Worm (Caenorhabditis elegans) whole organism, L4 larva: ENCODE data around the gene C33B4.2.

ENCODE experiments used
- D1046.2 ChIP-seq: fragments of 200-800 bp; sonication (Bioruptor generic); IDR thresholded peaks from 2 replicates; pipeline ENCODE4 v1.3.6; 2022; ENCODE audit warnings: missing genetic modification characterization, missing compliant biosample characterization
- F10B5.3 ChIP-seq: sonication (generic microtip); optimal IDR thresholded peaks from 2 replicates; lab custom pipeline; 2016; ENCODE audit warnings: mild to moderate bottlenecking, missing genetic modification characterization, missing compliant biosample characterization
- F37D6.2 ChIP-seq: sonication (generic microtip); optimal IDR thresholded peaks from 2 replicates; lab custom pipeline; 2016; ENCODE audit warnings: mild to moderate bottlenecking, missing genetic modification characterization, missing compliant biosample characterization
- F49E8.2 ChIP-seq: sonication (generic microtip); optimal IDR thresholded peaks from 2 replicates; lab custom pipeline; 2016; ENCODE audit warnings: missing compliant biosample characterization, mild to moderate bottlenecking, missing genetic modification characterization, borderline replicate concordance
- T26A8.4 ChIP-seq: fragments of 200-800 bp; sonication (Bioruptor generic); IDR thresholded peaks from 2 replicates; pipeline ENCODE4 v1.3.6; 2022; ENCODE audit warnings: missing genetic modification characterization, missing compliant biosample characterization
- Y48G9A.11 ChIP-seq: fragments of 200-800 bp; sonication (Bioruptor generic); IDR thresholded peaks from 2 replicates; pipeline ENCODE4 v1.3.6; 2022; ENCODE audit warnings: missing genetic modification reagents, missing genetic modification characterization, missing compliant biosample characterization
- Y75B8A.6 ChIP-seq: fragments of 200-800 bp; sonication (Bioruptor generic); IDR thresholded peaks from 2 replicates; pipeline ENCODE4 v1.3.6; 2022; ENCODE audit warnings: missing genetic modification reagents, missing genetic modification characterization, missing compliant biosample characterization
- aha-1 ChIP-seq: fragments of 150-350 bp; peaks from one replicate; lab custom pipeline; 2014; ENCODE audit warnings: missing biosample characterization, missing genetic modification characterization
- attf-4 ChIP-seq: sonication (generic microtip); optimal IDR thresholded peaks from 3 replicates; lab custom pipeline; 2017; ENCODE audit warnings: missing biosample characterization, missing genetic modification characterization
- ceh-62 ChIP-seq: sonication (generic microtip); optimal IDR thresholded peaks from 2 replicates; lab custom pipeline; 2017; ENCODE audit warnings: missing biosample characterization, missing genetic modification characterization
- ces-1 ChIP-seq: fragments of 150-350 bp; sonication (generic microtip); optimal IDR thresholded peaks from 4 replicates; lab custom pipeline; 2014; ENCODE audit warnings: missing biosample characterization, missing genetic modification reagents, missing genetic modification characterization
- daf-19 ChIP-seq: fragments of 200-800 bp; sonication (Bioruptor generic); conservative IDR thresholded peaks from 2 replicates; pipeline ENCODE4 v1.3.6; 2022; ENCODE audit warnings: missing genetic modification characterization, missing compliant biosample characterization
- dmd-6 ChIP-seq: fragments of 200-800 bp; sonication (Bioruptor generic); IDR thresholded peaks from 2 replicates; pipeline ENCODE4 v1.3.6; 2022; ENCODE audit warnings: missing genetic modification reagents, missing genetic modification characterization, missing compliant biosample characterization
- dmd-8 ChIP-seq: fragments of 200-800 bp; sonication (Bioruptor generic); IDR thresholded peaks from 2 replicates; pipeline ENCODE4 v1.3.6; 2022; ENCODE audit warnings: missing genetic modification characterization, missing compliant biosample characterization
- duxl-1 ChIP-seq: sonication (generic microtip); optimal IDR thresholded peaks from 2 replicates; lab custom pipeline; 2016; ENCODE audit warnings: mild to moderate bottlenecking, missing genetic modification characterization, moderate library complexity, missing compliant biosample characterization; ENCODE audit not compliant: poor library complexity
- fkh-10 ChIP-seq: fragments of 150-350 bp; optimal IDR thresholded peaks from 2 replicates; lab custom pipeline; 2014; ENCODE audit warnings: missing biosample characterization, missing genetic modification reagents, missing genetic modification characterization
- hlh-30 ChIP-seq: sonication (generic microtip); optimal IDR thresholded peaks from 2 replicates; lab custom pipeline; 2017; ENCODE audit warnings: antibody characterized with exemption, mild to moderate bottlenecking, missing genetic modification characterization, missing compliant biosample characterization; ENCODE audit not compliant: insufficient read depth
- lim-7 ChIP-seq: fragments of 200-800 bp; sonication (Bioruptor generic); IDR thresholded peaks from 2 replicates; pipeline ENCODE4 v1.3.6; 2022; ENCODE audit warnings: missing genetic modification characterization, missing compliant biosample characterization
- lin-15B ChIP-seq: fragments of 150-350 bp; sonication (generic microtip); optimal IDR thresholded peaks from 3 replicates; lab custom pipeline; 2014; ENCODE audit warnings: missing biosample characterization, missing genetic modification characterization
- lin-38 ChIP-seq: fragments of 200-800 bp; sonication (Bioruptor generic); IDR thresholded peaks from 2 replicates; pipeline ENCODE4 v1.3.6; 2022; ENCODE audit warnings: missing genetic modification reagents, missing genetic modification characterization, missing compliant biosample characterization
- lsy-2 ChIP-seq, 2 experiments: fragments of 150-350 bp in 1 of 2; sonication (generic microtip) in 1 of 2; optimal IDR thresholded peaks; 2 replicates each; lab custom pipeline; 2014 to 2017; ENCODE audit warnings: missing biosample characterization in 2 of 2, missing genetic modification characterization in 2 of 2
- madf-9 ChIP-seq: fragments of 200-800 bp; sonication (Bioruptor generic); conservative IDR thresholded peaks from 2 replicates; pipeline ENCODE4 v1.3.6; 2022; ENCODE audit warnings: missing genetic modification reagents, missing genetic modification characterization, missing compliant biosample characterization
- mxl-2 ChIP-seq: fragments of 200-800 bp; sonication (Bioruptor generic); conservative IDR thresholded peaks from 2 replicates; pipeline ENCODE4 v1.3.6; 2022; ENCODE audit warnings: missing genetic modification reagents, missing genetic modification characterization, missing compliant biosample characterization
- nhr-102 ChIP-seq: sonication (generic microtip); optimal IDR thresholded peaks from 2 replicates; lab custom pipeline; 2016; ENCODE audit warnings: mild to moderate bottlenecking, missing genetic modification characterization, moderate library complexity, missing compliant biosample characterization
- nhr-11 ChIP-seq: fragments of 150-350 bp; optimal IDR thresholded peaks from 2 replicates; lab custom pipeline; 2014; ENCODE audit warnings: missing biosample characterization, missing genetic modification characterization
- nhr-42 ChIP-seq: fragments of 200-800 bp; sonication (Bioruptor generic); IDR thresholded peaks from 2 replicates; pipeline ENCODE4 v1.3.6; 2022; ENCODE audit warnings: missing genetic modification characterization, missing compliant biosample characterization
- pha-4 ChIP-seq, 2 experiments: fragments of 150-350 bp in 1 of 2; fragments of 200-800 bp in 1 of 2; sonication (Bioruptor generic) in 1 of 2; IDR thresholded peaks in 1 of 2; optimal IDR thresholded peaks in 1 of 2; 2 replicates each; pipeline versions ENCODE4 v1.3.6 to Lab custom; 2014 to 2022; ENCODE audit warnings: missing genetic modification characterization in 2 of 2, missing genetic modification reagents in 2 of 2, missing biosample characterization in 1 of 2, missing compliant biosample characterization in 1 of 2
- php-3 ChIP-seq: fragments of 200-800 bp; sonication (Bioruptor generic); IDR thresholded peaks from 2 replicates; pipeline ENCODE4 v1.3.6; 2022; ENCODE audit warnings: missing genetic modification reagents, missing genetic modification characterization, missing compliant biosample characterization
- rbr-2 ChIP-seq: sonication (generic microtip); optimal IDR thresholded peaks from 2 replicates; lab custom pipeline; 2016; ENCODE audit warnings: missing genotype, missing genetic modification characterization, missing compliant biosample characterization
- saeg-2 ChIP-seq: fragments of 200-800 bp; sonication (Bioruptor generic); IDR thresholded peaks from 2 replicates; pipeline ENCODE4 v1.3.6; 2022; ENCODE audit warnings: missing genetic modification reagents, missing genetic modification characterization, missing compliant biosample characterization
- set-16 ChIP-seq: fragments of 200-800 bp; sonication (Bioruptor generic); IDR thresholded peaks from 2 replicates; pipeline ENCODE4 v1.3.6; 2022; ENCODE audit warnings: missing genetic modification reagents, missing genetic modification characterization, missing compliant biosample characterization
- skn-1 ChIP-seq: fragments of 150-350 bp; optimal IDR thresholded peaks from 2 replicates; lab custom pipeline; 2014; ENCODE audit warnings: missing biosample characterization, missing genetic modification characterization
- snpc-1.2 ChIP-seq: fragments of 200-800 bp; sonication (Bioruptor generic); IDR thresholded peaks from 2 replicates; pipeline ENCODE4 v1.3.6; 2022; ENCODE audit warnings: missing genetic modification reagents, missing genetic modification characterization, missing compliant biosample characterization
- spr-1 ChIP-seq: sonication (generic microtip); optimal IDR thresholded peaks from 2 replicates; lab custom pipeline; 2016; ENCODE audit warnings: mild to moderate bottlenecking, missing genetic modification characterization, missing compliant biosample characterization
- spr-3 ChIP-seq: fragments of 200-800 bp; sonication (Bioruptor generic); optimal IDR thresholded peaks from 2 replicates; lab custom pipeline; 2018; ENCODE audit warnings: mild to moderate bottlenecking, missing genetic modification characterization, missing compliant biosample characterization
- tag-97 ChIP-seq: fragments of 200-800 bp; sonication (Bioruptor generic); IDR thresholded peaks from 2 replicates; pipeline ENCODE4 v1.3.6; 2022; ENCODE audit warnings: missing genetic modification characterization, missing compliant biosample characterization
- unc-62 ChIP-seq, 3 experiments: fragments of 150-350 bp in 1 of 3; sonication (generic microtip); optimal IDR thresholded peaks in 2 of 3; peaks in 1 of 3; 1 replicate in 1 of 3; 2 replicates in 2 of 3; lab custom pipeline; 2014 to 2017; ENCODE audit warnings: missing biosample characterization in 3 of 3, missing genetic modification characterization in 3 of 3, missing genetic modification reagents in 3 of 3, missing genotype in 1 of 3
- vab-7 ChIP-seq: fragments of 200-800 bp; sonication (Bioruptor generic); IDR thresholded peaks from 2 replicates; pipeline ENCODE4 v1.3.6; 2022; ENCODE audit warnings: missing genetic modification reagents, missing genetic modification characterization, missing compliant biosample characterization
- zfp-2 ChIP-seq: sonication (generic microtip); optimal IDR thresholded peaks from 2 replicates; lab custom pipeline; 2016; ENCODE audit warnings: mild to moderate bottlenecking, missing genetic modification characterization, missing compliant biosample characterization
- ztf-7 ChIP-seq: fragments of 150-350 bp; optimal IDR thresholded peaks from 2 replicates; lab custom pipeline; 2014; ENCODE audit warnings: missing biosample characterization, missing genetic modification characterization

Gene C33B4.2

DNA sequence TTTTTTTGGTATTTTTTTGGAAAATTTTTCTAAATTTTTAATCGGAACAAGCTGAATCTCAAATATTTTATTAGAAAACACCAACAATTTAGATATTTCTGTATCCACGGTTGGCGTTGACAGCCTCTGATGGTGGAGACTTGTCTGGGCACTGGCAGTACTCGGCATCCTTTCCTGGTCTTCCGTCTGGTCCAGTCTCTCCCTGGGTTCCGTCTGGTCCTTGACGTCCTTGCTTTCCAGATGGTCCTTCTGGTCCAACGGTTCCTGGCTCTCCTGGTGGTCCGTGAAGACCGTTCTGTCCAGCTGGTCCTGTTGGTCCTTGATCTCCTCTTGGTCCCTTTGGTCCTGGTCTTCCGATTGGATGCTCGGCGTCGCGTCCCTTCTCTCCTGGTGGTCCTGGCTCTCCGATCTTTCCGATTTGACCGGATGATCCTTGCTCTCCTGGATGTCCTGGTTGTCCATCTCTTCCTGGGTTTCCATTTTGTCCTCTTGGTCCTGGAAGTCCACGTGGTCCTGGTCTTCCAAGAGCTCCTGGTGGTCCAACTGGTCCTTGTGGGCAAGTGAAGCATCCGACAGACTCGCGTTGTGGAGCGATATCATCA is 35.2 kb downstream of the C33B4.2 start:
- TF ChIP-seq ceh-62 (tag; lab: Kevin White, UChicago): no peak
- 0 out of 2 replicates have a peak, but pooled peaks have one; percentile 5 for TF ChIP-seq mxl-2 (GFP tag; lab: Robert Waterston, UW)
- peak; percentile 85 for TF ChIP-seq set-16 (GFP tag; lab: Robert Waterston, UW)
- peak; percentile 91 for TF ChIP-seq aha-1 (tag; lab: Kevin White, UChicago)
- no peak for TF ChIP-seq F37D6.2 (tag; lab: Kevin White, UChicago)
- peak; percentile 3 for TF ChIP-seq spr-3 (GFP tag; lab: Kevin White, UChicago)

ce11 chrII:11336163-11336562 is 35.8 kb downstream of the C33B4.2 start:
- no peak for TF ChIP-seq nhr-11 (tag; lab: Kevin White, UChicago)
- no peak for TF ChIP-seq Y75B8A.6 (GFP tag; lab: Robert Waterston, UW)
- TF ChIP-seq T26A8.4 (GFP tag; lab: Robert Waterston, UW): peak; percentile 64; the same call in 1 of the 2 replicates

DNA sequence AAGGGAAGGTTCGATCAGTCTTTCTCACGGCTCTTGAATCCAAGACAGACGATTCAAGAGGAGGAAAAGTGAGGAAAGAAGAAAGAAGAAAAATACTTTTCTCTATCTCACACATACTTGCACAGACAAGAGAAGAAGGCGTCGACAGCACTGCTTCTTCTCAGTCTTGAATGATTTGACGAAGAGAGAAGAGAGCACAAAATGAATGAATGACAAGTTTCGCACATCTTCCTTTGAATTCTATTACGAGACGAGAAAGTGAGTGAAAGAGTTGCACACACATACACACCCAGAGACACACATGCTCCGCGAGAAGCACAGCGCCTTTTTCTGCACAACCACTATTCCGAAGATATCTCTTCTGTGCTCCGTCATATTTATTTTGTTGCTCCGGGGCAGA is 36.3 kb downstream of the C33B4.2 start:
- no peak for TF ChIP-seq attf-4 (tag; lab: Kevin White, UChicago)
- TF ChIP-seq rbr-2 (tag; lab: Kevin White, UChicago): peak; percentile 2
- no peak for TF ChIP-seq ces-1 (GFP tag; lab: Kevin White, UChicago)
- TF ChIP-seq fkh-10: peak; percentile 90
- no peak for TF ChIP-seq mxl-2 (GFP tag; lab: Robert Waterston, UW)
- peak; percentile 80 for TF ChIP-seq aha-1 (tag; lab: Kevin White, UChicago)
- TF ChIP-seq D1046.2 (GFP tag; lab: Robert Waterston, UW): no peak
- no peak for TF ChIP-seq dmd-6 (GFP tag; lab: Robert Waterston, UW)
- TF ChIP-seq duxl-1: no peak
- peak in 1 of 2 experiments; percentile 84 for TF ChIP-seq unc-62 (GFP tag; optimal IDR thresholded peaks at IDR 0.05 in 1 of 2; lab: Kevin White, UChicago)
- no peak for TF ChIP-seq unc-62 (tag; optimal IDR thresholded peaks at IDR 0.05; lab: Kevin White, UChicago)
- TF ChIP-seq lsy-2 (tag; optimal IDR thresholded peaks at IDR 0.05; lab: Kevin White, UChicago): peak in 1 of 2 experiments; percentile 8
- no peak for TF ChIP-seq nhr-102 (tag; lab: Kevin White, UChicago)
- TF ChIP-seq pha-4 (GFP tag; IDR thresholded peaks at IDR 0.05; lab: Robert Waterston, UW): no peak
- TF ChIP-seq pha-4 (tag; optimal IDR thresholded peaks at IDR 0.05; lab: Kevin White, UChicago): no peak
- TF ChIP-seq ztf-7 (tag; lab: Kevin White, UChicago): no peak
- TF ChIP-seq skn-1 (tag; lab: Kevin White, UChicago): no peak

- TF ChIP-seq daf-19 (GFP tag; lab: Robert Waterston, UW) (peak; percentile 35; the same call in 1 of the 2 replicates), unc-62 (GFP tag; optimal IDR thresholded peaks at IDR 0.05 in 1 of 2; lab: Kevin White, UChicago) (peak in 1 of 2 experiments; percentile 90), unc-62 (tag; optimal IDR thresholded peaks at IDR 0.05; lab: Kevin White, UChicago) (no peak), lin-38 (GFP tag; lab: Robert Waterston, UW) (peak; percentile 64), tag-97 (GFP tag; lab: Robert Waterston, UW) (no peak), lin-15B (tag; lab: Kevin White, UChicago) (no peak), snpc-1.2 (GFP tag; lab: Robert Waterston, UW) (0 out of 2 replicates have a peak, but pooled peaks have one; percentile 11), hlh-30 (tag; lab: Kevin White, UChicago) (peak; percentile 28), vab-7 (GFP tag; lab: Robert Waterston, UW) (peak; percentile 64), F49E8.2 (tag; lab: Kevin White, UChicago) (no peak), lim-7 (GFP tag; lab: Robert Waterston, UW) (peak; percentile 80), nhr-42 (GFP tag; lab: Robert Waterston, UW) (0 out of 2 replicates have a peak, but pooled peaks have one; percentile 34), php-3 (GFP tag; lab: Robert Waterston, UW) (peak; percentile 31; the same call in 1 of the 2 replicates), spr-1 (tag; lab: Kevin White, UChicago) (no peak), dmd-8 (GFP tag; lab: Robert Waterston, UW) (0 out of 2 replicates have a peak, but pooled peaks have one; percentile 63), zfp-2 (tag; lab: Kevin White, UChicago) (no peak), pha-4 (GFP tag; IDR thresholded peaks at IDR 0.05; lab: Robert Waterston, UW) (peak; percentile 65; the same call in 1 of the 2 replicates), pha-4 (tag; optimal IDR thresholded peaks at IDR 0.05; lab: Kevin White, UChicago) (no peak), saeg-2 (GFP tag; lab: Robert Waterston, UW) (peak; percentile 39; the same call in 1 of the 2 replicates), madf-9 (GFP tag; lab: Robert Waterston, UW) (peak; percentile 62; the same call in 1 of the 2 replicates), D1046.2 (GFP tag; lab: Robert Waterston, UW) (0 out of 2 replicates have a peak, but pooled peaks have one; percentile 17), Y48G9A.11 (GFP tag; lab: Robert Waterston, UW) (peak; percentile 45; the same call in 1 of the 2 replicates), F10B5.3 (no peak)
Observed at ce11 chrII:11333846-11334638, 37.9 kb downstream of the C33B4.2 start.
